Worm (Caenorhabditis elegans): ENCODE measurements around the gene T23B12.11.
"Not testable (repeated sequence)": the region's sequence is repeated elsewhere in the genome, so short reads cannot be mapped to it uniquely, and the experiment has no call there.

ce11 chrV:8431295-8431694, 23.9 kb upstream of the T23B12.11 start:
- TF ChIP-seq Y22D7AL.16 (tag; optimal IDR thresholded peaks at IDR 0.05); elt-2 (tag; optimal IDR thresholded peaks at IDR 0.05); ceh-9 (tag; optimal IDR thresholded peaks at IDR 0.05); mec-3 (tag; optimal IDR thresholded peaks at IDR 0.05; ENCODE audit: borderline replicate concordance); unc-86 (tag; optimal IDR thresholded peaks at IDR 0.05); F13H6.1 (tag; optimal IDR thresholded peaks at IDR 0.05); pha-2 (tag; optimal IDR thresholded peaks at IDR 0.05); tbx-2 (tag; optimal IDR thresholded peaks at IDR 0.05); pha-4 (tag; optimal IDR thresholded peaks at IDR 0.05): not testable (repeated sequence)
